Fruit fly (Drosophila melanogaster) whole organism: ENCODE results near the gene CG33178.

Source experiments
- pan ChIP-seq: fragments of >200 bp; optimal IDR thresholded peaks from 2 replicates; lab custom pipeline; 2017
- psq ChIP-seq: fragments of >200 bp; optimal IDR thresholded peaks from 2 replicates; lab custom pipeline; 2017

- TF ChIP-seq pan (lab: Kevin White, UChicago) (no peak), psq (lab: Kevin White, UChicago) (no peak)
These were observed 12.5 kb upstream of the CG33178 start for dm6 chrX:15070137-15070536.
